Worm (Caenorhabditis elegans) whole organism, young adult: ENCODE results near the gene T05C1.1.

Experiments
- B0336.3 ChIP-seq: fragments of 200-800 bp; sonication (Bioruptor generic); IDR thresholded peaks from 2 replicates; pipeline ENCODE4 v1.3.6; 2022; ENCODE audit warnings: missing genetic modification characterization, missing compliant biosample characterization
- C17E4.6 ChIP-seq: fragments of 200-800 bp; sonication (Bioruptor generic); IDR thresholded peaks from 2 replicates; pipeline ENCODE4 v1.3.6; 2022; ENCODE audit warnings: missing genetic modification reagents, missing genetic modification characterization, missing compliant biosample characterization
- K12H6.12 ChIP-seq: fragments of 200-800 bp; sonication (Bioruptor generic); optimal IDR thresholded peaks from 2 replicates; lab custom pipeline; 2018; ENCODE audit warnings: mild to moderate bottlenecking, missing genetic modification characterization, missing compliant biosample characterization
- T26A5.8 ChIP-seq: sonication (generic microtip); optimal IDR thresholded peaks from 2 replicates; lab custom pipeline; 2016; ENCODE audit warnings: missing genetic modification characterization, missing compliant biosample characterization
- ZK185.1 ChIP-seq: sonication (generic microtip); optimal IDR thresholded peaks from 2 replicates; lab custom pipeline; 2016; ENCODE audit warnings: mild to moderate bottlenecking, missing genetic modification characterization, missing compliant biosample characterization; ENCODE audit not compliant: poor library complexity, severe bottlenecking
- akir-1 ChIP-seq: fragments of 200-800 bp; sonication (Bioruptor generic); optimal IDR thresholded peaks from 2 replicates; lab custom pipeline; 2018; ENCODE audit warnings: mild to moderate bottlenecking, missing genetic modification characterization, moderate library complexity, missing compliant biosample characterization
- ama-1 ChIP-seq, 3 experiments: fragments of 150-350 bp in 1 of 3; sonication (generic microtip) in 2 of 3; optimal IDR thresholded peaks; 2 replicates each; lab custom pipeline; 2014 to 2018; ENCODE audit warnings: missing biosample characterization in 2 of 3, missing genetic modification characterization in 2 of 3, missing genetic modification reagents in 2 of 3
- attf-5 ChIP-seq: fragments of 200-800 bp; sonication (Bioruptor generic); optimal IDR thresholded peaks from 2 replicates; lab custom pipeline; 2018; ENCODE audit warnings: mild to moderate bottlenecking, missing genetic modification characterization, missing compliant biosample characterization
- cebp-1 ChIP-seq, 2 experiments: fragments of 200-800 bp in 1 of 2; sonication (Bioruptor generic) in 1 of 2; sonication (generic microtip) in 1 of 2; IDR thresholded peaks in 1 of 2; optimal IDR thresholded peaks in 1 of 2; 2 replicates each; pipeline versions ENCODE4 v1.3.6 to Lab custom; 2017 to 2022; ENCODE audit warnings: missing compliant biosample characterization in 2 of 2, missing genetic modification characterization in 2 of 2, mild to moderate bottlenecking in 1 of 2, missing genetic modification reagents in 1 of 2, moderate library complexity in 1 of 2
- ceh-58 ChIP-seq: fragments of 200-800 bp; sonication (Bioruptor generic); IDR thresholded peaks from 2 replicates; pipeline ENCODE4 v1.3.6; 2022; ENCODE audit warnings: missing genetic modification characterization, missing compliant biosample characterization
- chd-7 ChIP-seq: sonication (generic microtip); optimal IDR thresholded peaks from 2 replicates; lab custom pipeline; 2016; ENCODE audit warnings: mild to moderate bottlenecking, missing genetic modification characterization, moderate library complexity, missing compliant biosample characterization
- dpff-1 ChIP-seq: sonication (generic microtip); optimal IDR thresholded peaks from 2 replicates; lab custom pipeline; 2017; ENCODE audit warnings: mild to moderate bottlenecking, missing genetic modification characterization, missing compliant biosample characterization
- egl-18 ChIP-seq: fragments of 200-800 bp; sonication (Bioruptor generic); IDR thresholded peaks from 2 replicates; pipeline ENCODE4 v1.3.6; 2022; ENCODE audit warnings: missing genetic modification reagents, missing genetic modification characterization, missing compliant biosample characterization
- gei-17 ChIP-seq: fragments of 200-800 bp; sonication (Bioruptor generic); optimal IDR thresholded peaks from 2 replicates; lab custom pipeline; 2018; ENCODE audit warnings: mild to moderate bottlenecking, missing genetic modification characterization, missing compliant biosample characterization
- hlh-26 ChIP-seq: fragments of 200-800 bp; sonication (Bioruptor generic); conservative IDR thresholded peaks from 2 replicates; pipeline ENCODE4 v1.3.6; 2022; ENCODE audit warnings: missing genetic modification reagents, missing genetic modification characterization, missing compliant biosample characterization
- hmg-1.2 ChIP-seq: fragments of 200-800 bp; sonication (Bioruptor generic); IDR thresholded peaks from 2 replicates; pipeline ENCODE4 v1.3.6; 2022; ENCODE audit warnings: missing genetic modification reagents, missing genetic modification characterization, missing compliant biosample characterization
- hsf-1 ChIP-seq: fragments of 200-800 bp; sonication (Bioruptor generic); IDR thresholded peaks from 2 replicates; pipeline ENCODE4 v1.3.6; 2022; ENCODE audit warnings: missing genetic modification reagents, missing genetic modification characterization, missing compliant biosample characterization
- lag-1 ChIP-seq: fragments of 200-800 bp; sonication (Bioruptor generic); IDR thresholded peaks from 2 replicates; pipeline ENCODE4 v1.3.6; 2022; ENCODE audit warnings: missing genetic modification reagents, missing genetic modification characterization, missing compliant biosample characterization
- let-607 ChIP-seq, 2 experiments: fragments of 200-800 bp in 1 of 2; sonication (Bioruptor generic) in 1 of 2; sonication (generic microtip) in 1 of 2; optimal IDR thresholded peaks; 2 replicates each; lab custom pipeline; 2016 to 2018; ENCODE audit warnings: mild to moderate bottlenecking in 2 of 2, missing compliant biosample characterization in 2 of 2, missing genetic modification characterization in 2 of 2, moderate library complexity in 2 of 2, missing genotype in 1 of 2
- lin-35 ChIP-seq, 3 experiments: fragments of 150-350 bp in 2 of 3; sonication (generic microtip) in 1 of 3; optimal IDR thresholded peaks; 2 replicates each; lab custom pipeline; 2014 to 2018; ENCODE audit warnings: missing biosample characterization in 3 of 3, missing genetic modification characterization in 3 of 3, missing genetic modification reagents in 3 of 3
- lin-40 ChIP-seq: sonication (generic microtip); optimal IDR thresholded peaks from 2 replicates; lab custom pipeline; 2016; ENCODE audit warnings: missing genetic modification characterization, mild to moderate bottlenecking, missing compliant biosample characterization, missing genotype, missing genetic modification reagents
- madf-6 ChIP-seq: fragments of 200-800 bp; sonication (Bioruptor generic); IDR thresholded peaks from 2 replicates; pipeline ENCODE4 v1.3.6; 2022; ENCODE audit warnings: missing genetic modification reagents, missing genetic modification characterization, missing compliant biosample characterization
- mcd-1 ChIP-seq: fragments of 200-800 bp; sonication (Bioruptor generic); IDR thresholded peaks from 2 replicates; pipeline ENCODE4 v1.3.6; 2022; ENCODE audit warnings: missing genetic modification reagents, missing genetic modification characterization, missing compliant biosample characterization
- nfya-2 ChIP-seq: fragments of 200-800 bp; sonication (Bioruptor generic); IDR thresholded peaks from 2 replicates; pipeline ENCODE4 v1.3.6; 2022; ENCODE audit warnings: missing genetic modification reagents, missing genetic modification characterization, missing compliant biosample characterization
- nfyb-1 ChIP-seq: fragments of 200-800 bp; sonication (Bioruptor generic); IDR thresholded peaks from 2 replicates; pipeline ENCODE4 v1.3.6; 2022; ENCODE audit warnings: missing genetic modification reagents, missing genetic modification characterization, missing compliant biosample characterization
- nhr-80 ChIP-seq: sonication (generic microtip); optimal IDR thresholded peaks from 2 replicates; lab custom pipeline; 2016; ENCODE audit warnings: missing genetic modification characterization, missing compliant biosample characterization
- rpc-1 ChIP-seq, 2 experiments: fragments of 150-350 bp in 1 of 2; sonication (generic microtip) in 1 of 2; optimal IDR thresholded peaks; 2 replicates each; lab custom pipeline; 2014 to 2018; ENCODE audit warnings: missing biosample characterization in 1 of 2, missing genetic modification characterization in 1 of 2, missing genetic modification reagents in 1 of 2, missing genotype in 1 of 2
- sea-2 ChIP-seq: fragments of 200-800 bp; sonication (Bioruptor generic); IDR thresholded peaks from 2 replicates; pipeline ENCODE4 v1.3.6; 2022; ENCODE audit warnings: missing genetic modification characterization, missing compliant biosample characterization
- snpc-1.1 ChIP-seq: sonication (generic microtip); optimal IDR thresholded peaks from 2 replicates; lab custom pipeline; 2017; ENCODE audit warnings: missing genetic modification characterization, mild to moderate bottlenecking, missing compliant biosample characterization, antibody characterized with exemption, moderate library complexity, missing genotype, missing genetic modification reagents; ENCODE audit not compliant: insufficient read depth
- somi-1 ChIP-seq: fragments of 200-800 bp; sonication (Bioruptor generic); optimal IDR thresholded peaks from 2 replicates; lab custom pipeline; 2018; ENCODE audit warnings: mild to moderate bottlenecking, missing genetic modification characterization, missing compliant biosample characterization
- tbp1 ChIP-seq: fragments of 200-800 bp; sonication (Bioruptor generic); optimal IDR thresholded peaks from 2 replicates; lab custom pipeline; 2018; ENCODE audit warnings: mild to moderate bottlenecking, missing genetic modification characterization, missing compliant biosample characterization
- unc-62 ChIP-seq: fragments of 150-350 bp; optimal IDR thresholded peaks from 2 replicates; lab custom pipeline; 2014; ENCODE audit warnings: missing biosample characterization, missing genetic modification reagents, missing genetic modification characterization
- xnd-1 ChIP-seq: sonication (generic microtip); optimal IDR thresholded peaks from 2 replicates; lab custom pipeline; 2016; ENCODE audit warnings: missing genotype, missing genetic modification reagents, missing genetic modification characterization, missing compliant biosample characterization
- zfh-2 ChIP-seq: fragments of 200-800 bp; sonication (Bioruptor generic); conservative IDR thresholded peaks from 2 replicates; pipeline ENCODE4 v1.3.6; 2022; ENCODE audit warnings: missing genetic modification reagents, missing genetic modification characterization, missing compliant biosample characterization
- zim-3 ChIP-seq: sonication (generic microtip); optimal IDR thresholded peaks from 2 replicates; lab custom pipeline; 2017; ENCODE audit warnings: mild to moderate bottlenecking, missing genetic modification characterization, moderate library complexity, missing compliant biosample characterization
- ztf-18 ChIP-seq: sonication (generic microtip); optimal IDR thresholded peaks from 2 replicates; lab custom pipeline; 2016; ENCODE audit warnings: missing genotype, mild to moderate bottlenecking, missing genetic modification characterization, missing compliant biosample characterization
- ztf-22 ChIP-seq: fragments of 200-800 bp; sonication (Bioruptor generic); optimal IDR thresholded peaks from 2 replicates; lab custom pipeline; 2018; ENCODE audit warnings: mild to moderate bottlenecking, missing genetic modification characterization, moderate library complexity, missing compliant biosample characterization
- ztf-25 ChIP-seq: fragments of 200-800 bp; sonication (Bioruptor generic); IDR thresholded peaks from 2 replicates; pipeline ENCODE4 v1.3.6; 2022; ENCODE audit warnings: missing genetic modification reagents, missing genetic modification characterization, missing compliant biosample characterization
- ztf-3 ChIP-seq: fragments of 200-800 bp; sonication (Bioruptor generic); optimal IDR thresholded peaks from 2 replicates; lab custom pipeline; 2018; ENCODE audit warnings: mild to moderate bottlenecking, missing genetic modification characterization, missing compliant biosample characterization

Gene T05C1.1

DNA sequence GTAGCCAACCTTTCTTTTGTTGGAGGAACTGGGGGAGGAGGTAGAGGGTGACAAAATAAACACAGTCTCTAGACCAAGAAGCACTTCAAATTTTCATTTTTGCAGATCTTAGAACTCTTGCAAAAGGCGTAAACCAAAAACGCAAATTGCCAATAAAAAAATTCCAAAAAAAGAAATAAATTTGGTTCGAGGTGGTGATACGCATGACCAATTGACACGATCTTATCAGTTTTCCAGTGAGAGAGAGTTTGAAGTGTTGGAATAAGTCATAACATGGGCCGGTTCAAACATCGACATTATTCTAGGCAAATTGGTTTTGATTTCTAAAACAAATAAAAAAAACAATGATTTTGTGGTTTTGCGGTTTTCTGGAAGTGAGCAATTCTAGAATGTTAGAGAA lies 17.4 kb downstream of the T05C1.1 start:
- TF ChIP-seq snpc-1.1 (tag; lab: Kevin White, UChicago): no peak
- peak; percentile 62 for TF ChIP-seq nhr-80 (tag; lab: Kevin White, UChicago)
- no peak for TF ChIP-seq C17E4.6
- no peak for TF ChIP-seq ztf-25

ce11 chrII:4505097-4505626 lies 26.8 kb downstream of the T05C1.1 start, which contains the start of gene camt-1:
TSS of gene camt-1 (minus strand) at chrII:4505147.
- TF ChIP-seq chd-7: no peak
- no peak for TF ChIP-seq snpc-1.1 (tag; lab: Kevin White, UChicago)
- no peak for TF ChIP-seq unc-62 (GFP tag; lab: Kevin White, UChicago)
- TF ChIP-seq zim-3 (tag; lab: Kevin White, UChicago): no peak
- no peak for TF ChIP-seq sea-2 (GFP tag; lab: Robert Waterston, UW)
- no peak for TF ChIP-seq hmg-1.2 (GFP tag; lab: Robert Waterston, UW)
- TF ChIP-seq dpff-1 (tag; lab: Kevin White, UChicago): no peak
- TF ChIP-seq akir-1 (GFP tag; lab: Kevin White, UChicago): no peak
- no peak for TF ChIP-seq nfya-2 (GFP tag; lab: Robert Waterston, UW)
- TF ChIP-seq xnd-1: no peak
- TF ChIP-seq let-607 (tag; optimal IDR thresholded peaks at IDR 0.05; lab: Kevin White, UChicago): no peak
- no peak for TF ChIP-seq ztf-22 (GFP tag; lab: Kevin White, UChicago)

DNA sequence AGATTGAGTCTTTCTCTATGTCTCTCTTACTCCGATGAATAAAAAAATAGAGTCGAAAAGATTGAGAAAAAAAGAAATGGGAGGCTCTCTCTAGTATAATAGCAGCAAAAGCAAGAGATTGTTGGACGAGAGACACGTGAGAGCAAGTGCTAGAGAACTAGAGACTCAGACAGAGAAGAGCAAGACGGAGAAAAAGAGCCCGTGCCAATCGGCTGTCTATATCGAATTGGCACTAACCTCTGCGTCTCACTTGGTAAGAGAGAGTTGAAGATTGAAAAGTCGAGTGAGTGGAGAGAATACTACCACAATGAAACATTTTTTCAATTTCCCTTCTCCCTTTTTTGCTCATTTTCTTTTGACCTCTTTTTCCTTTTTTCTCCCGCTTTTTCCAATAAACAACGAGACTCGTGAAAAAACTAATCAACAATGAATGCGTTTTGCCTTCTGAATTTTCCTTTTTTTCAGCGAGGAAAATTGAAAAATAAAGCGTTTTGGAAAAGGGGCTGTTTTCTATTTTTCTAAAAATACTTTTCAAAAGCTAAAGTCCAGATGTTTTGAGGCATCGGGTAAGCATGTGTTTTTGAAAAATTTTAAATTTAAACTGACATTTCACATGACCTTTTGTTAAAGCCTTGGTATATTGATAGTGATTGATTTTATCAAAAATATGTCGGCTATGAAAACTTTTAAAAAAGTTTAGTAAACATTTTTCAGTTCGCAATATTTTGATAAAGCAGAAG lies 28.3 kb downstream of the T05C1.1 start:
- TF ChIP-seq ama-1 (optimal IDR thresholded peaks at IDR 0.05; lab: Kevin White, UChicago) (no peak), ama-1 (GFP tag; optimal IDR thresholded peaks at IDR 0.05; lab: Kevin White, UChicago) (no peak), B0336.3 (GFP tag; lab: Robert Waterston, UW) (no peak), lin-35 (GFP tag; optimal IDR thresholded peaks at IDR 0.05; lab: Kevin White, UChicago) (peak in 1 of 3 experiments; percentile 31), ZK185.1 (tag; lab: Kevin White, UChicago) (peak; percentile 55), nfyb-1 (GFP tag; lab: Robert Waterston, UW) (0 out of 2 replicates have a peak, but pooled peaks have one; percentile 27), chd-7 (peak; percentile 21), zfh-2 (GFP tag; lab: Robert Waterston, UW) (no peak), ztf-3 (GFP tag; lab: Kevin White, UChicago) (no peak), rpc-1 (optimal IDR thresholded peaks at IDR 0.05; lab: Kevin White, UChicago) (no peak), rpc-1 (tag; optimal IDR thresholded peaks at IDR 0.05; lab: Kevin White, UChicago) (no peak), zim-3 (tag; lab: Kevin White, UChicago) (no peak), T26A5.8 (tag; lab: Kevin White, UChicago) (no peak), tbp1 (no peak), nhr-80 (tag; lab: Kevin White, UChicago) (peak; percentile 56), egl-18 (GFP tag; lab: Robert Waterston, UW) (0 out of 2 replicates have a peak, but pooled peaks have one; percentile 30), K12H6.12 (tag; lab: Kevin White, UChicago) (peak; percentile 59), lag-1 (no peak), ztf-18 (tag; lab: Kevin White, UChicago) (no peak), madf-6 (GFP tag; lab: Robert Waterston, UW) (no peak), hmg-1.2 (GFP tag; lab: Robert Waterston, UW) (peak; percentile 71; the same call in 1 of the 2 replicates), attf-5 (GFP tag; lab: Kevin White, UChicago) (peak; percentile 42), ceh-58 (no peak), lin-40 (tag; lab: Kevin White, UChicago) (peak; percentile 52), gei-17 (GFP tag; lab: Kevin White, UChicago) (no peak), hsf-1 (no peak), cebp-1 (GFP tag; IDR thresholded peaks at IDR 0.05; lab: Robert Waterston, UW) (no peak), cebp-1 (tag; optimal IDR thresholded peaks at IDR 0.05; lab: Kevin White, UChicago) (peak; percentile 60), mcd-1 (peak; percentile 39; the same call in 1 of the 2 replicates), hlh-26 (no peak), somi-1 (GFP tag; lab: Kevin White, UChicago) (peak; percentile 23), dpff-1 (tag; lab: Kevin White, UChicago) (no peak)
- TF ChIP-seq, all 124 proteins: peak for 13
